Worm (Caenorhabditis elegans): Measurements from ENCODE around the gene C13A2.5.

ce11 chrV:7307089-7307488 lies 31.5 kb downstream of the C13A2.5 start, which contains the start of gene F07G11.1:
- TF ChIP-seq lsy-2 (tag; optimal IDR thresholded peaks at IDR 0.05) (no peak), fos-1 (tag; optimal IDR thresholded peaks at IDR 0.05) (no peak), ama-1 (optimal IDR thresholded peaks at IDR 0.05) (no peak)
